Worm (Caenorhabditis elegans) whole organism, early embryonic: Measurements from ENCODE around the gene ZK1010.5.

Source experiments
- B0310.2 ChIP-seq: sonication (generic microtip); optimal IDR thresholded peaks from 2 replicates; lab custom pipeline; 2016; ENCODE audit warnings: mild to moderate bottlenecking, missing genetic modification characterization, missing compliant biosample characterization
- F13C5.2 ChIP-seq: sonication (generic microtip); optimal IDR thresholded peaks from 2 replicates; lab custom pipeline; 2017; ENCODE audit warnings: mild to moderate bottlenecking, missing genetic modification characterization, inconsistent platforms, missing compliant biosample characterization
- aly-1 ChIP-seq: sonication (generic microtip); optimal IDR thresholded peaks from 2 replicates; lab custom pipeline; 2016; ENCODE audit warnings: missing genetic modification characterization, missing compliant biosample characterization
- ama-1 ChIP-seq: fragments of 150-350 bp; optimal IDR thresholded peaks from 2 replicates; lab custom pipeline; 2014
- ceh-13 ChIP-seq: fragments of 200-800 bp; sonication (Bioruptor generic); optimal IDR thresholded peaks from 2 replicates; lab custom pipeline; 2018; ENCODE audit warnings: mild to moderate bottlenecking, missing genetic modification characterization, missing compliant biosample characterization
- ceh-36 ChIP-seq: sonication (generic microtip); optimal IDR thresholded peaks from 2 replicates; lab custom pipeline; 2016; ENCODE audit warnings: missing genetic modification characterization, inconsistent platforms, missing compliant biosample characterization
- ets-7 ChIP-seq: sonication (generic microtip); optimal IDR thresholded peaks from 2 replicates; lab custom pipeline; 2016; ENCODE audit warnings: missing genotype, missing genetic modification characterization, missing compliant biosample characterization
- flt-1 ChIP-seq: fragments of 200-800 bp; sonication (Bioruptor generic); IDR thresholded peaks from 2 replicates; pipeline ENCODE4 v1.3.6; 2022; ENCODE audit warnings: missing genetic modification characterization, missing compliant biosample characterization
- hmbx-1 ChIP-seq: sonication (generic microtip); optimal IDR thresholded peaks from 2 replicates; lab custom pipeline; 2016; ENCODE audit warnings: mild to moderate bottlenecking, missing genetic modification characterization, missing compliant biosample characterization
- hmg-4 ChIP-seq: fragments of 200-800 bp; sonication (Bioruptor generic); optimal IDR thresholded peaks from 2 replicates; lab custom pipeline; 2018; ENCODE audit warnings: mild to moderate bottlenecking, missing genetic modification characterization, missing compliant biosample characterization
- hnd-1 ChIP-seq: sonication (generic microtip); optimal IDR thresholded peaks from 2 replicates; lab custom pipeline; 2016; ENCODE audit warnings: missing genetic modification characterization, missing compliant biosample characterization
- pes-1 ChIP-seq: fragments of 200-800 bp; sonication (Bioruptor generic); IDR thresholded peaks from 2 replicates; pipeline ENCODE4 v1.3.6; 2022; ENCODE audit warnings: missing genetic modification reagents, missing genetic modification characterization, missing compliant biosample characterization
- scrt-1 ChIP-seq: fragments of 200-800 bp; sonication (Bioruptor generic); IDR thresholded peaks from 2 replicates; pipeline ENCODE4 v1.3.6; 2022; ENCODE audit warnings: missing genetic modification characterization, missing compliant biosample characterization
- sea-1 ChIP-seq: fragments of 200-800 bp; sonication (Bioruptor generic); conservative IDR thresholded peaks from 2 replicates; pipeline ENCODE4 v1.3.6; 2022; ENCODE audit warnings: missing genetic modification characterization, missing compliant biosample characterization
- tbx-11 ChIP-seq: fragments of 200-800 bp; sonication (Bioruptor generic); IDR thresholded peaks from 2 replicates; pipeline ENCODE4 v1.3.6; 2022; ENCODE audit warnings: missing genetic modification characterization, missing compliant biosample characterization
- tbx-37 ChIP-seq: fragments of 200-800 bp; sonication (Bioruptor generic); conservative IDR thresholded peaks from 2 replicates; pipeline ENCODE4 v1.3.6; 2022; ENCODE audit warnings: missing genetic modification reagents, missing genetic modification characterization, missing compliant biosample characterization
- tra-4 ChIP-seq: sonication (generic microtip); optimal IDR thresholded peaks from 2 replicates; lab custom pipeline; 2017; ENCODE audit warnings: missing genetic modification characterization, missing compliant biosample characterization

Gene ZK1010.5

DNA sequence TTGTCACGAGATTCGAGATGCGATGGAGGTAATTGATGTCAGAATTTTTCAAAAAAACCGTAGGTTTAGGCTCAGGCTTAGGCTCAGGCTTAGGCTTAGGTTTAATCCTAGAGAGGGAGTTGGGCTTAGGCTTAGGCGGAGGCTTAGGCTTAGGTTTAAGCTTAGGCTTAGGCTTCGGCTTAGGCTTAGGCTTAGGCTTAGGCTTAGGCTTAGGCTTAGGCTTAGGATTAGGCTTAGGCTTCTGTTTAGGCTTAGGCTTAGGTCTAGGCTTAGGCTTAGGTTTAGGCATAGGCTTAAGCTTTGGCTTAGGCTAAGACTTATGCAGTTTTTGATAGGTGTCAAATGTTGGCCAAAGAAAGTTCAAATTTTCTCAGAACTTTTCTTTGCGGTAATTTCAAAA is 17.0 kb upstream of the ZK1010.5 start:
- peak; percentile 94 for TF ChIP-seq ceh-36 (tag; lab: Kevin White, UChicago)
- no peak for TF ChIP-seq B0310.2 (tag; lab: Kevin White, UChicago)

DNA sequence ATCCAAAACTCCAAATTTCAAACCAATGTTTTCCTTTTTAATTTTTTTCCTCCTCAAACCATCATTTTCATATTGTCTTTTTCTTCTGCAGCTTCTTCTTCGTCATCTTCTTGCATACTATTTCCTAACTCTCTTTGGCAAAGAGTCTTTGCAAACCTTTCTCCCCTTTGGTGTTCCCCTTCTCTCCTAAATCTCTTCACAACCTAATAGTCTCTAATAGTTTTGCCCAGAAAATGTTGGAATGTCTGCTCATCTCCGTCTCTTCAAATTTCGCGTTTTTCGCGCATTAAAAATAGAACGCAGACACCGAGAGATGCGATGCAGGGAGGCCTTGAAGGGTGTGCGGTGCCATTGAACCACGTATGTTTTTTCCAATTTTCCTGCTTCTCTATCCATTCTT is 14.8 kb upstream of the ZK1010.5 start, which contains the start of gene ZK1010.10:
ZK1010.10 (plus strand) TSS at position 286 of the 400 bp plus-strand sequence.
- TF ChIP-seq tra-4 (tag; lab: Kevin White, UChicago) (no peak), tbx-37 (GFP tag; lab: Robert Waterston, UW) (no peak), ama-1 (lab: Kevin White, UChicago) (no peak), F13C5.2 (tag; lab: Kevin White, UChicago) (peak; percentile 42), hnd-1 (tag; lab: Kevin White, UChicago) (no peak), hmg-4 (GFP tag; lab: Kevin White, UChicago) (peak; percentile 9), sea-1 (GFP tag; lab: Robert Waterston, UW) (no peak), ceh-13 (no peak), pes-1 (no peak)

DNA sequence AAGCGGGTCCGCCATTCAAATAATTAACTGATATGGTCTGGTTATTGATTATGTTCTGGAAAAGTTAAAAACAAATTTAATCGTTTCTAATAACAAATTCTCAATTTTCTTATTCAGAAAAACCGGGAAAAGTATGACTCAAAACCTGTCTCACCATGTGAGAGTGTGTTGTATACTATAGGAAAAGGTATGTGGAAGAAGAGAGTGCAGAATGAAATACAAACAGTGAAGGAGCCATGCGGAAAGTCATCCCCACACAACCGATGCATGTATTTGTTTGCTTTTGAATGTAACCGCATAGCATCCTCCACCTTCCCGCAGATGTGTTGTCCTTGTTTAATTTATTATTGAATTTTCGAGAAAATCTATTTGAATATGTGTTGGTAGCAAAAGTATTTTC is 13.1 kb upstream of the ZK1010.5 start, which contains the start of gene ZK1010.8:
ZK1010.8 (minus strand) TSS at position 214 of the 400 bp plus-strand sequence.
- TF ChIP-seq sea-1 (GFP tag; lab: Robert Waterston, UW) = no peak
- TF ChIP-seq aly-1 (tag; lab: Kevin White, UChicago) = no peak
- no peak for TF ChIP-seq tbx-37 (GFP tag; lab: Robert Waterston, UW)
- TF ChIP-seq B0310.2 (tag; lab: Kevin White, UChicago) = no peak
- no peak for TF ChIP-seq F13C5.2 (tag; lab: Kevin White, UChicago)
- no peak for TF ChIP-seq scrt-1 (GFP tag; lab: Robert Waterston, UW)
- TF ChIP-seq hnd-1 (tag; lab: Kevin White, UChicago) = no peak
- no peak for TF ChIP-seq flt-1
- TF ChIP-seq ets-7 (tag; lab: Kevin White, UChicago) = no peak
- no peak for TF ChIP-seq tbx-11 (GFP tag; lab: Robert Waterston, UW)
- TF ChIP-seq pes-1 = no peak
- TF ChIP-seq tra-4 (tag; lab: Kevin White, UChicago) = no peak
- no peak for TF ChIP-seq ama-1 (lab: Kevin White, UChicago)

DNA sequence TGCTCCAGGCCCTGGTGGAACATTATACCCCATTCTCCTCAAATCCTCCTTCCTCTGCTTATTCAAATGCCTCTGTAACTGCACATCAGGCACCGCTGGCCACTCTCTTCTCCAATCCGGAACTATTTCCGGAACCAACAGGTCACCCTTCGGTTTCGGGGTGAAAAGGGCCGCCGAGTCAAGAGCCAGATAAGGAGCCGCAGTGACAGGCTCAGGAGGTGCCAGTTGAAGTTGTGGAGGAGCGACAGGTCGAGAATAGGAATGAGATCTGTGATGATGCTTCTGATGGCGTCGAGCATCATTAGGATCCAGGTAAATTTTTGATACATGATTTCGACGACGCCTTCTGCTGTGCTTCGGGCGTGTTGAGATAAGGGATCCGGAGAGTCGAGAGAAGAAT is 10.9 kb upstream of the ZK1010.5 start:
- no peak for TF ChIP-seq pes-1
- TF ChIP-seq ceh-13 = no peak
- no peak for TF ChIP-seq tbx-11 (GFP tag; lab: Robert Waterston, UW)
- TF ChIP-seq scrt-1 (GFP tag; lab: Robert Waterston, UW) = no peak
- TF ChIP-seq ama-1 (lab: Kevin White, UChicago) = no peak
- no peak for TF ChIP-seq aly-1 (tag; lab: Kevin White, UChicago)
- no peak for TF ChIP-seq hmg-4 (GFP tag; lab: Kevin White, UChicago)
- no peak for TF ChIP-seq hmbx-1 (tag; lab: Kevin White, UChicago)

DNA sequence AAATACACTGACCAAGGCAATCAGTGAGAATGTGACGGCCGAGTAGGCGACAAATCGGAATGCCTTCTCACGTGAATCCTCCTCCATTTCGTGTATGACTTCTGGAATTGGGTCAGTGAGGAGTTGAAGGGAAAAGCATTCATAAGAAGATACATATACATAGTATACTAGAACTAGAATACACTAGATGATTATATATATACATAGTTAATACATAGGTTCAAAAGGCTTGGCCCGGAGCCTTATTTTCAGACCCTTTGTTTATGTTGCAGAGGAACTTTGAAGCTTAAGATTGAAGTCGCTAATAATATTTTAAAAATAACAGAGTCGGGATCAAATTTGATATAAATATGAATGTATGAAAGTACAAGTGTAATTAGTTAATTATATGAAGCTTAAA is 6.3 kb upstream of the ZK1010.5 start, which contains the start of gene col-97:
col-97 (minus strand) TSS at position 101 of the 400 bp plus-strand sequence.
- TF ChIP-seq ets-7 (tag; lab: Kevin White, UChicago) (no peak), tra-4 (tag; lab: Kevin White, UChicago) (no peak), pes-1 (no peak), hnd-1 (tag; lab: Kevin White, UChicago) (no peak), sea-1 (GFP tag; lab: Robert Waterston, UW) (no peak), scrt-1 (GFP tag; lab: Robert Waterston, UW) (no peak), B0310.2 (tag; lab: Kevin White, UChicago) (no peak), flt-1 (no peak), ceh-13 (no peak), tbx-37 (GFP tag; lab: Robert Waterston, UW) (no peak), hmbx-1 (tag; lab: Kevin White, UChicago) (no peak)

DNA sequence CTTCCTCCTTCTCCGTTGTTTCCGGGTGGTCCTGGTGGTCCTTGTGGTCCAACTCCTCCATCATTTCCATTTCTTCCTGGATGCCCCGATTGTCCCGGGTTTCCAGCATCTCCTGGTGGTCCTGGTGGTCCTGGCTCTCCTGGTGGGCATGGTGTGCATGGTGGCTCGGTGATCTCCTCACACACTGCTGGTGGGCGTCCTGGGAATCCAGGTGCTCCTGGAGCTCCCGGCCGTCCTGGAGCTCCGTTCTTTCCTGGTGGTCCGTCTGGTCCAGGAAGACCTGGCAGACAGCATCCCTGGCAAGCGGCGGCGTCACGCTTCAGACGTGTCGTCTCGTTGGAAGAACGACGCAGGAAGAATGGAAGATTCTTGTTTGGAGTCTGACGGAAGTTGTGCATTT is 5.7 kb upstream of the ZK1010.5 start:
- TF ChIP-seq hmbx-1 (tag; lab: Kevin White, UChicago) (no peak), tbx-37 (GFP tag; lab: Robert Waterston, UW) (no peak), scrt-1 (GFP tag; lab: Robert Waterston, UW) (no peak), hnd-1 (tag; lab: Kevin White, UChicago) (no peak)

DNA sequence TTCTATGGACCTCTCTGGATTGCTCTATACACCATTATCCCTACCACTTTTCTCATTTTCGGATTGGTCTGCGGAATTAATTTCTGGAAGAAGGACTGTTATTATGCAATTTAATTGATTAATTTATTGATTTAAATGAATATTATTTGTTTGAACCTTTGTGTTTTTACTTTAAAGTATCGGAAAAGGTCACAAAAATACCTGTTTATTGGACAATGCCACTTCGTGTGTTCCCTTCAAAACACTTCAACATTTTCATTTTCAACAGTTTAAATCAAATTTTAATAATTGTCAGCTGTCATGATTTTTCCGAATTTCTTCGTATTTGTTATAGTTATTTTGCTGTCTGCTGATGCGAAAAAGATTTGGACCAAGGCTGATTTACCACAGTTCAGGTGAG is 3.7 kb upstream of the ZK1010.5 start, which contains the start of gene ZK1010.12:
ZK1010.12 (plus strand) TSS at position 301 of the 400 bp plus-strand sequence.
- TF ChIP-seq ceh-36 (tag; lab: Kevin White, UChicago) = no peak
- no peak for TF ChIP-seq ceh-13
- TF ChIP-seq F13C5.2 (tag; lab: Kevin White, UChicago) = no peak
- no peak for TF ChIP-seq hnd-1 (tag; lab: Kevin White, UChicago)
- no peak for TF ChIP-seq sea-1 (GFP tag; lab: Robert Waterston, UW)
- no peak for TF ChIP-seq ets-7 (tag; lab: Kevin White, UChicago)
- no peak for TF ChIP-seq pes-1
- no peak for TF ChIP-seq tbx-37 (GFP tag; lab: Robert Waterston, UW)
- TF ChIP-seq aly-1 (tag; lab: Kevin White, UChicago) = no peak
- TF ChIP-seq hmbx-1 (tag; lab: Kevin White, UChicago) = no peak
- TF ChIP-seq scrt-1 (GFP tag; lab: Robert Waterston, UW) = no peak
- TF ChIP-seq B0310.2 (tag; lab: Kevin White, UChicago) = no peak
- TF ChIP-seq ama-1 (lab: Kevin White, UChicago) = no peak
- TF ChIP-seq tra-4 (tag; lab: Kevin White, UChicago) = no peak
- no peak for TF ChIP-seq tbx-11 (GFP tag; lab: Robert Waterston, UW)

DNA sequence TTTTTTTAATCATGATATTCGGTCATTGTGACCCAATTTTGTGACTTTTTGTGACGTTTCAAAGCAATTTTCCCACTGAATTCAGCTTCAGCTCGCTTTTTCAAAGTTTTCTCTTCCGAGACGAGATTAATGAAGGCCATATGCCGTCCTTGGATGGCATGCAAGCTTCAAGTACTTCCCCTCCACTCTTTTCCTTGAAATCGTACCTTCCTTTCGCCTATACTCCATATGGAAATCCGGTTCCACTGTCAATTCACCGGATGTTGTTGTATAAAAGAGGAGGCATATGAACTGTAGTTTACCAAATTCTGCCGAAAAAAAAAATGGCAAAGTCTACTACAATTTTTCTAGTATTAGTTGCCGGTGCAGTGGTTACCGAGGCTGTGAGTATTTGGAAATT is 6.5 kb downstream of the ZK1010.5 start, which contains the start of gene ZK1010.4:
ZK1010.4 (plus strand) TSS at position 301 of the 400 bp plus-strand sequence.
- TF ChIP-seq ceh-13 (no peak), ama-1 (lab: Kevin White, UChicago) (no peak), hmbx-1 (tag; lab: Kevin White, UChicago) (no peak), scrt-1 (GFP tag; lab: Robert Waterston, UW) (no peak), flt-1 (no peak), tbx-37 (GFP tag; lab: Robert Waterston, UW) (no peak), ets-7 (tag; lab: Kevin White, UChicago) (no peak), ceh-36 (tag; lab: Kevin White, UChicago) (no peak), aly-1 (tag; lab: Kevin White, UChicago) (no peak)
